Worm (Caenorhabditis elegans) whole organism, young adult: ENCODE data around the gene efn-3.

Experiments used
- B0019.2 ChIP-seq: fragments of 200-800 bp; sonication (Bioruptor generic); conservative IDR thresholded peaks from 2 replicates; pipeline ENCODE4 v1.3.6; 2022; ENCODE audit warnings: missing genetic modification reagents, missing genetic modification characterization, missing compliant biosample characterization
- B0261.1 ChIP-seq: sonication (generic microtip); optimal IDR thresholded peaks from 2 replicates; lab custom pipeline; 2016; ENCODE audit warnings: mild to moderate bottlenecking, missing genetic modification characterization, moderate library complexity, missing compliant biosample characterization
- B0336.3 ChIP-seq: fragments of 200-800 bp; sonication (Bioruptor generic); IDR thresholded peaks from 2 replicates; pipeline ENCODE4 v1.3.6; 2022; ENCODE audit warnings: missing genetic modification characterization, missing compliant biosample characterization
- D2030.7 ChIP-seq: fragments of 200-800 bp; sonication (Bioruptor generic); IDR thresholded peaks from 2 replicates; pipeline ENCODE4 v1.3.6; 2022; ENCODE audit warnings: missing genetic modification reagents, missing genetic modification characterization, missing compliant biosample characterization
- F23B12.7 ChIP-seq: sonication (generic microtip); optimal IDR thresholded peaks from 2 replicates; lab custom pipeline; 2017; ENCODE audit warnings: missing genetic modification characterization, mild to moderate bottlenecking, missing compliant biosample characterization, antibody characterized with exemption, moderate library complexity; ENCODE audit not compliant: insufficient read depth
- F49E8.2 ChIP-seq: sonication (generic microtip); optimal IDR thresholded peaks from 3 replicates; lab custom pipeline; 2017; ENCODE audit warnings: missing genetic modification characterization, mild to moderate bottlenecking, missing compliant biosample characterization, antibody characterized with exemption, moderate library complexity; ENCODE audit not compliant: insufficient read depth
- F57A8.1 ChIP-seq: fragments of 200-800 bp; sonication (Bioruptor generic); optimal IDR thresholded peaks from 2 replicates; lab custom pipeline; 2018; ENCODE audit warnings: mild to moderate bottlenecking, missing genetic modification characterization, moderate library complexity, missing compliant biosample characterization
- F57C9.4 ChIP-seq: sonication (generic microtip); optimal IDR thresholded peaks from 2 replicates; lab custom pipeline; 2017; ENCODE audit warnings: mild to moderate bottlenecking, missing genetic modification characterization, missing compliant biosample characterization
- K12H6.12 ChIP-seq: fragments of 200-800 bp; sonication (Bioruptor generic); optimal IDR thresholded peaks from 2 replicates; lab custom pipeline; 2018; ENCODE audit warnings: mild to moderate bottlenecking, missing genetic modification characterization, missing compliant biosample characterization
- T07F8.4 ChIP-seq: sonication (generic microtip); optimal IDR thresholded peaks from 2 replicates; lab custom pipeline; 2016; ENCODE audit warnings: mild to moderate bottlenecking, missing genetic modification characterization, moderate library complexity, missing compliant biosample characterization
- Y53F4B.3 ChIP-seq: fragments of 200-800 bp; sonication (Bioruptor generic); IDR thresholded peaks from 2 replicates; pipeline ENCODE4 v1.3.6; 2022; ENCODE audit warnings: missing genetic modification reagents, missing genetic modification characterization, missing compliant biosample characterization
- Y53G8AR.9 ChIP-seq: fragments of 200-800 bp; sonication (Bioruptor generic); conservative IDR thresholded peaks from 2 replicates; pipeline ENCODE4 v1.3.6; 2022; ENCODE audit warnings: missing genetic modification reagents, missing genetic modification characterization, missing compliant biosample characterization
- Y67H2A.10 ChIP-seq: fragments of 200-800 bp; sonication (Bioruptor generic); conservative IDR thresholded peaks from 2 replicates; pipeline ENCODE4 v1.3.6; 2022; ENCODE audit warnings: missing genetic modification reagents, missing genetic modification characterization, missing compliant biosample characterization
- Y79H2A.3 ChIP-seq: fragments of 200-800 bp; sonication (Bioruptor generic); conservative IDR thresholded peaks from 2 replicates; pipeline ENCODE4 v1.3.6; 2022; ENCODE audit warnings: missing genetic modification reagents, missing genetic modification characterization, missing compliant biosample characterization
- ama-1 ChIP-seq, 3 experiments: fragments of 150-350 bp in 1 of 3; sonication (generic microtip) in 2 of 3; optimal IDR thresholded peaks; 2 replicates each; lab custom pipeline; 2014 to 2018; ENCODE audit warnings: missing biosample characterization in 2 of 3, missing genetic modification characterization in 2 of 3, missing genetic modification reagents in 2 of 3
- aptf-3 ChIP-seq: fragments of 200-800 bp; sonication (Bioruptor generic); IDR thresholded peaks from 2 replicates; pipeline ENCODE4 v1.3.6; 2022; ENCODE audit warnings: missing genetic modification characterization, missing compliant biosample characterization
- attf-6 ChIP-seq: fragments of 200-800 bp; sonication (Bioruptor generic); IDR thresholded peaks from 2 replicates; pipeline ENCODE4 v1.3.6; 2022; ENCODE audit warnings: missing genetic modification reagents, missing genetic modification characterization, missing compliant biosample characterization
- bed-1 ChIP-seq: fragments of 200-800 bp; sonication (Bioruptor generic); IDR thresholded peaks from 2 replicates; pipeline ENCODE4 v1.3.6; 2022; ENCODE audit warnings: missing genetic modification reagents, missing genetic modification characterization, missing compliant biosample characterization
- ceh-27 ChIP-seq: fragments of 200-800 bp; sonication (Bioruptor generic); optimal IDR thresholded peaks from 2 replicates; lab custom pipeline; 2018; ENCODE audit warnings: mild to moderate bottlenecking, missing genetic modification characterization, moderate library complexity, missing compliant biosample characterization
- ceh-40 ChIP-seq: fragments of 200-800 bp; sonication (Bioruptor generic); IDR thresholded peaks from 2 replicates; pipeline ENCODE4 v1.3.6; 2022; ENCODE audit warnings: missing genetic modification characterization, missing compliant biosample characterization
- die-1 ChIP-seq: sonication (generic microtip); optimal IDR thresholded peaks from 2 replicates; lab custom pipeline; 2016; ENCODE audit warnings: missing genotype, mild to moderate bottlenecking, missing genetic modification characterization, missing compliant biosample characterization
- dox-1 ChIP-seq: fragments of 200-800 bp; sonication (Bioruptor generic); IDR thresholded peaks from 2 replicates; pipeline ENCODE4 v1.3.6; 2022; ENCODE audit warnings: missing genetic modification reagents, missing genetic modification characterization, missing compliant biosample characterization
- efl-1 ChIP-seq: fragments of 150-350 bp; optimal IDR thresholded peaks from 2 replicates; lab custom pipeline; 2014; ENCODE audit warnings: missing biosample characterization, missing genetic modification reagents, missing genetic modification characterization
- egl-44 ChIP-seq: fragments of 200-800 bp; sonication (Bioruptor generic); IDR thresholded peaks from 2 replicates; pipeline ENCODE4 v1.3.6; 2022; ENCODE audit warnings: missing genetic modification reagents, missing genetic modification characterization, missing compliant biosample characterization
- ekl-4 ChIP-seq: fragments of 200-800 bp; sonication (Bioruptor generic); IDR thresholded peaks from 2 replicates; pipeline ENCODE4 v1.3.6; 2022; ENCODE audit warnings: missing genetic modification reagents, missing genetic modification characterization, missing compliant biosample characterization
- ets-4 ChIP-seq: fragments of 200-800 bp; sonication (Bioruptor generic); optimal IDR thresholded peaks from 2 replicates; lab custom pipeline; 2018; ENCODE audit warnings: mild to moderate bottlenecking, missing genetic modification characterization, missing compliant biosample characterization
- fkh-3 ChIP-seq: sonication (generic microtip); optimal IDR thresholded peaks from 2 replicates; lab custom pipeline; 2016; ENCODE audit warnings: mild to moderate bottlenecking, missing genetic modification characterization, missing compliant biosample characterization
- hlh-12 ChIP-seq: sonication (generic microtip); optimal IDR thresholded peaks from 2 replicates; lab custom pipeline; 2016; ENCODE audit warnings: missing genetic modification characterization, missing compliant biosample characterization
- hmg-20 ChIP-seq: fragments of 200-800 bp; sonication (Bioruptor generic); IDR thresholded peaks from 2 replicates; pipeline ENCODE4 v1.3.6; 2022; ENCODE audit warnings: missing genetic modification reagents, missing genetic modification characterization, missing compliant biosample characterization
- let-526 ChIP-seq: fragments of 200-800 bp; sonication (Bioruptor generic); IDR thresholded peaks from 2 replicates; pipeline ENCODE4 v1.3.6; 2022; ENCODE audit warnings: missing genetic modification reagents, missing genetic modification characterization, missing compliant biosample characterization
- lin-40 ChIP-seq: sonication (generic microtip); optimal IDR thresholded peaks from 2 replicates; lab custom pipeline; 2016; ENCODE audit warnings: missing genetic modification characterization, mild to moderate bottlenecking, missing compliant biosample characterization, missing genotype, missing genetic modification reagents
- lin-54 ChIP-seq: fragments of 200-800 bp; sonication (Bioruptor generic); optimal IDR thresholded peaks from 2 replicates; lab custom pipeline; 2018; ENCODE audit warnings: mild to moderate bottlenecking, missing genetic modification characterization, missing compliant biosample characterization
- lir-1 ChIP-seq: fragments of 200-800 bp; sonication (Bioruptor generic); conservative IDR thresholded peaks from 2 replicates; pipeline ENCODE4 v1.3.6; 2022; ENCODE audit warnings: missing genetic modification reagents, missing genetic modification characterization, missing compliant biosample characterization
- lsl-1 ChIP-seq: fragments of 200-800 bp; sonication (Bioruptor generic); optimal IDR thresholded peaks from 2 replicates; lab custom pipeline; 2018; ENCODE audit warnings: mild to moderate bottlenecking, missing genetic modification characterization, moderate library complexity, missing compliant biosample characterization
- madf-8 ChIP-seq: fragments of 200-800 bp; sonication (Bioruptor generic); conservative IDR thresholded peaks from 2 replicates; pipeline ENCODE4 v1.3.6; 2022; ENCODE audit warnings: missing genetic modification reagents, missing genetic modification characterization, missing compliant biosample characterization
- nfya-2 ChIP-seq: fragments of 200-800 bp; sonication (Bioruptor generic); IDR thresholded peaks from 2 replicates; pipeline ENCODE4 v1.3.6; 2022; ENCODE audit warnings: missing genetic modification reagents, missing genetic modification characterization, missing compliant biosample characterization
- rcor-1 ChIP-seq: fragments of 200-800 bp; sonication (Bioruptor generic); IDR thresholded peaks from 2 replicates; pipeline ENCODE4 v1.3.6; 2022; ENCODE audit warnings: missing genetic modification reagents, missing genetic modification characterization, missing compliant biosample characterization
- repo-1 ChIP-seq: sonication (generic microtip); optimal IDR thresholded peaks from 2 replicates; lab custom pipeline; 2017; ENCODE audit warnings: mild to moderate bottlenecking, missing genetic modification characterization, missing compliant biosample characterization
- rpc-1 ChIP-seq, 2 experiments: fragments of 150-350 bp in 1 of 2; sonication (generic microtip) in 1 of 2; optimal IDR thresholded peaks; 2 replicates each; lab custom pipeline; 2014 to 2018; ENCODE audit warnings: missing biosample characterization in 1 of 2, missing genetic modification characterization in 1 of 2, missing genetic modification reagents in 1 of 2, missing genotype in 1 of 2
- snpc-1.1 ChIP-seq: sonication (generic microtip); optimal IDR thresholded peaks from 2 replicates; lab custom pipeline; 2017; ENCODE audit warnings: missing genetic modification characterization, mild to moderate bottlenecking, missing compliant biosample characterization, antibody characterized with exemption, moderate library complexity, missing genotype, missing genetic modification reagents; ENCODE audit not compliant: insufficient read depth
- snpc-1.3 ChIP-seq: sonication (generic microtip); optimal IDR thresholded peaks from 2 replicates; lab custom pipeline; 2017; ENCODE audit warnings: missing genetic modification characterization, mild to moderate bottlenecking, missing compliant biosample characterization, antibody characterized with exemption, moderate library complexity, missing genotype, missing genetic modification reagents; ENCODE audit not compliant: insufficient read depth
- somi-1 ChIP-seq: fragments of 200-800 bp; sonication (Bioruptor generic); optimal IDR thresholded peaks from 2 replicates; lab custom pipeline; 2018; ENCODE audit warnings: mild to moderate bottlenecking, missing genetic modification characterization, missing compliant biosample characterization
- tbp1 ChIP-seq: fragments of 200-800 bp; sonication (Bioruptor generic); optimal IDR thresholded peaks from 2 replicates; lab custom pipeline; 2018; ENCODE audit warnings: mild to moderate bottlenecking, missing genetic modification characterization, missing compliant biosample characterization
- xnd-1 ChIP-seq: sonication (generic microtip); optimal IDR thresholded peaks from 2 replicates; lab custom pipeline; 2016; ENCODE audit warnings: missing genotype, missing genetic modification reagents, missing genetic modification characterization, missing compliant biosample characterization
- ztf-18 ChIP-seq: sonication (generic microtip); optimal IDR thresholded peaks from 2 replicates; lab custom pipeline; 2016; ENCODE audit warnings: missing genotype, mild to moderate bottlenecking, missing genetic modification characterization, missing compliant biosample characterization
- ztf-25 ChIP-seq: fragments of 200-800 bp; sonication (Bioruptor generic); IDR thresholded peaks from 2 replicates; pipeline ENCODE4 v1.3.6; 2022; ENCODE audit warnings: missing genetic modification reagents, missing genetic modification characterization, missing compliant biosample characterization
- ztf-28 ChIP-seq: fragments of 200-800 bp; sonication (Bioruptor generic); IDR thresholded peaks from 2 replicates; pipeline ENCODE4 v1.3.6; 2022; ENCODE audit warnings: missing genetic modification reagents, missing genetic modification characterization, missing compliant biosample characterization

The efn-3 gene

DNA sequence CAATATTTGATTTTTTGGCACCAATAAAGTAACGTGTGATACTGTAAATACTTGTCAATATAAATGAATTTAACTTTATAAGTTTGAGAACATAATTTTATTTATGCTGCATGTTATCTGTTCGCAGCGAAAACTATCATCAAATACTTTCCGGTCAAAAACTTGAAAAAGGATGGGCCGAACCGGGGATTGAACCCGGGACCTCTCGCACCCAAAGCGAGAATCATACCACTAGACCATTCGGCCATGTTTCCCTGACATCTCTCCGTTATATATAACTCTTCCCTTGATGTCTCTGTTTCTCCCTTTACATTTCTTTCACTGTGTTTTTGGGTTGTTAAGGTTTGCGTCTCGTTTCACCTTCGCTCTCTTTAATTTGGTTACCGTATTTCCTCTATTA lies 34.5 kb upstream of the efn-3 start (continued):
- TF ChIP-seq efl-1 = no peak
- TF ChIP-seq egl-44 (GFP tag; lab: Robert Waterston, UW) = peak; percentile 78; the same call in 1 of the 2 replicates
- TF ChIP-seq fkh-3 (tag; lab: Kevin White, UChicago) = peak; percentile 74
- TF ChIP-seq ama-1 (optimal IDR thresholded peaks at IDR 0.05; lab: Kevin White, UChicago) = no peak
- TF ChIP-seq ama-1 (GFP tag; optimal IDR thresholded peaks at IDR 0.05; lab: Kevin White, UChicago) = peak; percentile 53 to 59
- TF ChIP-seq ekl-4 (GFP tag; lab: Robert Waterston, UW) = no peak
- no peak for TF ChIP-seq lsl-1 (GFP tag; lab: Kevin White, UChicago)
- peak; percentile 34 for TF ChIP-seq repo-1 (tag; lab: Kevin White, UChicago)
- no peak for TF ChIP-seq let-526
- TF ChIP-seq ceh-27 (GFP tag; lab: Kevin White, UChicago) = peak; percentile 68
- TF ChIP-seq Y53G8AR.9 (GFP tag; lab: Robert Waterston, UW) = peak; percentile 62
- TF ChIP-seq lir-1 (GFP tag; lab: Robert Waterston, UW) = no peak
- no peak for TF ChIP-seq ets-4
- TF ChIP-seq rcor-1 = peak; percentile 71
- no peak for TF ChIP-seq B0019.2 (GFP tag; lab: Robert Waterston, UW)
- TF ChIP-seq xnd-1 (tag; lab: Kevin White, UChicago) = no peak
- peak; percentile 16; the same call in 1 of the 2 replicates for TF ChIP-seq B0336.3
- TF ChIP-seq somi-1 = peak; percentile 62
- peak; percentile 86 for TF ChIP-seq dox-1 (GFP tag; lab: Robert Waterston, UW)
- peak; percentile 27 for TF ChIP-seq K12H6.12 (tag; lab: Kevin White, UChicago)
- peak; percentile 77 for TF ChIP-seq D2030.7 (GFP tag; lab: Robert Waterston, UW)
- no peak for TF ChIP-seq attf-6
- 0 out of 2 replicates have a peak, but pooled peaks have one; percentile 48 for TF ChIP-seq ztf-28 (GFP tag; lab: Robert Waterston, UW)
- TF ChIP-seq B0261.1 (tag; lab: Kevin White, UChicago) = peak; percentile 87
- TF ChIP-seq ztf-25 (GFP tag; lab: Robert Waterston, UW) = 0 out of 2 replicates have a peak, but pooled peaks have one; percentile 32
- TF ChIP-seq rpc-1 (optimal IDR thresholded peaks at IDR 0.05; lab: Kevin White, UChicago) = peak; percentile 96
- TF ChIP-seq rpc-1 (tag; optimal IDR thresholded peaks at IDR 0.05; lab: Kevin White, UChicago) = peak; percentile 94
- peak; percentile 54 for TF ChIP-seq hlh-12 (tag; lab: Kevin White, UChicago)
- peak; percentile 65; the same call in 1 of the 2 replicates for TF ChIP-seq ceh-40
- no peak for TF ChIP-seq Y79H2A.3
- TF ChIP-seq snpc-1.1 (tag; lab: Kevin White, UChicago) = peak; percentile 19
- no peak for TF ChIP-seq madf-8 (GFP tag; lab: Robert Waterston, UW)
- TF ChIP-seq snpc-1.3 (tag; lab: Kevin White, UChicago) = peak; percentile 62
- no peak for TF ChIP-seq F49E8.2
- TF ChIP-seq nfya-2 = no peak
- no peak; the same call in 1 of the 2 replicates for TF ChIP-seq Y67H2A.10
- TF ChIP-seq F57A8.1 = peak; percentile 2
- TF ChIP-seq Y53F4B.3 = peak; percentile 65; the same call in 1 of the 2 replicates
- 0 out of 2 replicates have a peak, but pooled peaks have one; percentile 42 for TF ChIP-seq aptf-3 (GFP tag; lab: Robert Waterston, UW)
- peak; percentile 67 for TF ChIP-seq ztf-18 (tag; lab: Kevin White, UChicago)
- peak; percentile 40 for TF ChIP-seq T07F8.4 (tag; lab: Kevin White, UChicago)
- TF ChIP-seq F23B12.7 (tag; lab: Kevin White, UChicago) = peak; percentile 8
- peak; percentile 93 for TF ChIP-seq tbp1 (GFP tag; lab: Kevin White, UChicago)
- TF ChIP-seq lin-40 (tag; lab: Kevin White, UChicago) = peak; percentile 80
- TF ChIP-seq bed-1 (GFP tag; lab: Robert Waterston, UW) = no peak
- TF ChIP-seq lin-54 (GFP tag; lab: Kevin White, UChicago) = peak; percentile 35
- peak; percentile 89 for TF ChIP-seq die-1 (tag; lab: Kevin White, UChicago)
- no peak for TF ChIP-seq F57C9.4 (tag; lab: Kevin White, UChicago)
- TF ChIP-seq hmg-20 (GFP tag; lab: Robert Waterston, UW) = peak; percentile 34; the same call in 1 of the 2 replicates
